Worm (Caenorhabditis elegans) whole organism, L1 larva: ENCODE measurements around the gene T05C7.9.

Experiments
- Y116A8C.19 ChIP-seq: sonication (generic microtip); optimal IDR thresholded peaks from 2 replicates; lab custom pipeline; 2016; ENCODE audit warnings: missing compliant biosample characterization, missing genetic modification characterization, borderline replicate concordance
- blmp-1 ChIP-seq: fragments of 150-350 bp; optimal IDR thresholded peaks from 2 replicates; lab custom pipeline; 2014; ENCODE audit warnings: missing biosample characterization, missing genetic modification characterization
- jun-1 ChIP-seq: fragments of 150-350 bp; optimal IDR thresholded peaks from 2 replicates; lab custom pipeline; 2014; ENCODE audit warnings: missing biosample characterization, missing genetic modification reagents, missing genetic modification characterization
- lin-35 ChIP-seq, 2 experiments: fragments of 150-350 bp; optimal IDR thresholded peaks; 2 replicates each; lab custom pipeline; 2014; ENCODE audit warnings: missing biosample characterization in 2 of 2, missing genetic modification characterization in 2 of 2, missing genetic modification reagents in 2 of 2
- lir-3 ChIP-seq: sonication (generic microtip); optimal IDR thresholded peaks from 2 replicates; lab custom pipeline; 2016; ENCODE audit warnings: mild to moderate bottlenecking, missing genetic modification characterization, moderate library complexity, missing compliant biosample characterization; ENCODE audit not compliant: poor library complexity
- nhr-28 ChIP-seq: fragments of 150-350 bp; optimal IDR thresholded peaks from 2 replicates; lab custom pipeline; 2014; ENCODE audit warnings: missing biosample characterization, missing genetic modification characterization
- snpc-4 ChIP-seq: fragments of 150-350 bp; optimal IDR thresholded peaks from 2 replicates; lab custom pipeline; 2014; ENCODE audit warnings: missing biosample characterization, missing genetic modification characterization
- sptf-1 ChIP-seq: fragments of 150-350 bp; optimal IDR thresholded peaks from 2 replicates; lab custom pipeline; 2014; ENCODE audit warnings: missing biosample characterization, missing genetic modification characterization
- unc-86 ChIP-seq: sonication (generic microtip); optimal IDR thresholded peaks from 2 replicates; lab custom pipeline; 2016; ENCODE audit warnings: missing genetic modification characterization, missing compliant biosample characterization

DNA sequence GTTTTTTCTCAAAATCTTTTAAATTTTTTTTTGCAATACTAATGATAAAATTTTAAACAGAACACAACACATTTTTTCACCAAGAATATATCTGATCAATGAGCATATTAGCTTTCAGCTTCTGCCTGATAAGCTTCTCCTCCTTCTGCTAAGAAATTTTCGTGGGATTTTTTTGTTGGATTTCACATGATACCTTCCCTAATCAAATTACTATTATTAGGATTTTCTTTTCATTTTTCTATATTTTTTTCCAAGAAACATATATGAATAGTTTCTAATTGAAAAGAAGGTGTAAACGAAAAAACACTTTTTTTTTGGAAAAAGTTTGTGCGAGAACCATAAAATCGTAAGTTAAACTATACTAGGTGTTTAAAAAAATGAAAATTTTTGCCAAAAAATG, 5.9 kb upstream of the T05C7.9 start:
- no peak for TF ChIP-seq blmp-1
- no peak for TF ChIP-seq nhr-28 (tag; lab: Kevin White, UChicago)
- TF ChIP-seq snpc-4 = no peak
- TF ChIP-seq lir-3 (tag; lab: Kevin White, UChicago) = no peak
- TF ChIP-seq sptf-1 (tag; lab: Kevin White, UChicago) = no peak
- no peak for TF ChIP-seq Y116A8C.19 (tag; lab: Kevin White, UChicago)
- no peak for TF ChIP-seq jun-1 (tag; lab: Kevin White, UChicago)
- no peak for TF ChIP-seq lin-35 (GFP tag; optimal IDR thresholded peaks at IDR 0.05; lab: Kevin White, UChicago)
- TF ChIP-seq unc-86 = no peak
